Worm (Caenorhabditis elegans): ENCODE measurements around the gene str-138.

ce11 chrV:8081579-8081978 lies 23.1 kb downstream of the str-138 start, which contains the start of gene str-131:
- TF ChIP-seq nhr-67 (tag; optimal IDR thresholded peaks at IDR 0.05) (no peak), nhr-28 (tag; optimal IDR thresholded peaks at IDR 0.05) (no peak), unc-62 (GFP tag; optimal IDR thresholded peaks at IDR 0.05) (no peak), elt-2 (tag; optimal IDR thresholded peaks at IDR 0.05) (no peak), snpc-4 (tag; optimal IDR thresholded peaks at IDR 0.05) (no peak), jun-1 (tag; optimal IDR thresholded peaks at IDR 0.05) (no peak), nhr-25 (tag; optimal IDR thresholded peaks at IDR 0.05) (no peak)

Data from whole organism, L3 larva.